Worm (Caenorhabditis elegans): ENCODE measurements around the gene srt-50.

- no peak for TF ChIP-seq med-1 (GFP tag; optimal IDR thresholded peaks at IDR 0.05; ENCODE audit: insufficient read depth)
- TF ChIP-seq T22C8.4 (GFP tag; IDR thresholded peaks at IDR 0.05), result no peak
Measured at ce11 chrIV:15103224-15103679, 28.8 kb downstream of the srt-50 start, which contains the start of gene srt-44.

All from whole organism, midembryonic.